In the genomic region with DNA sequence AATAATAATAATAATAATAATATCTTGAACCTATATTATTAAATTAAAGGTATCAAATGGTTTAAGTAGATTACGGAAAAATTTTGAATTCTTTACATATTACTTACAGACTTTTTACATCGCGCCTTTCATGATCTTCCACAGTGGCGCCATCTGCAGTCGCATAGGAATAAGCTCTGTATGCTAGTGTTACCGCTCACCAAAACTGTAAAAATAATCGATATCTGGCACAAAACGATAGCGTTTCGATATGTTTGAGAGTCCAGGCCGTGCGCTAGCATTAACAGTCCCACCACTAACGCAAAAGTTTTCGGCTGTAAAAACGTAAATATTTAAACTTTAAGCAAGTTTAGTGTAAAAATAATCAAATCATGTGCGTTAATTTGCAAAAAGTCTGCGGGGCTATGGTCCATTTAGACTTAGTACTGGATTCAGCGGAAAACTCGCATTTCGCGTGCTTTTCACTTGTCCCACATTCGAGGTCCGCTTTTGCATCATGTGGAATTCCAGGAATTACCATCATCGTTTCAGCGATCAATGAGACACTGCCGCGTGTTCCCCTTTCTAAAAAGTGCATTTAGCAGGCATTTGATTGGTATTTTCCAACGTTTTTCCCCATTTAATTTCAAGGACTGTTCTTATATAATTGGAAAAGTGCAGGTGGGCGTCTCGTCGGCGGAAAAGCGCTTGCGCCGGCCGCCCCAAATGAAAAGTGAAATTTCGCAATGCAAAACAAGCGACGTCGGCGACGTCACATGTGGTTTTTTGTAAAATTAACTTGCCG, we compare ENCODE assay signal across 1 fruit fly cellular context.
TF ChIP-seq lines count a peak whose summit lies in the region.

No protein-coding gene starts in this region.

TF ChIP-seq in whole organism, embryonic, 481 proteins besides CTCF, POLR2A, EP300 and RAD21 (continued from another document):
- TF ChIP-seq slou (GFP tag; optimal IDR thresholded peaks at IDR 0.05; lab: Kevin White, UChicago) = no peak
- TF ChIP-seq CG7987 (GFP tag; optimal IDR thresholded peaks at IDR 0.05; lab: Kevin White, UChicago) = peak; percentile 50
- TF ChIP-seq mirr (GFP tag; optimal IDR thresholded peaks at IDR 0.05; lab: Kevin White, UChicago) = peak; percentile 28
- TF ChIP-seq pita (GFP tag; optimal IDR thresholded peaks at IDR 0.05; lab: Kevin White, UChicago) = no peak
- TF ChIP-seq grau (tag; optimal IDR thresholded peaks at IDR 0.05; lab: Kevin White, UChicago) = peak; percentile 43
- TF ChIP-seq tap (tag; optimal IDR thresholded peaks at IDR 0.05; lab: Kevin White, UChicago) = no peak
- TF ChIP-seq zfh2 (GFP tag; optimal IDR thresholded peaks at IDR 0.05; lab: Kevin White, UChicago) = no peak
- TF ChIP-seq cg (GFP tag; optimal IDR thresholded peaks at IDR 0.05; lab: Kevin White, UChicago) = no peak
- TF ChIP-seq gro (GFP tag; optimal IDR thresholded peaks at IDR 0.05; lab: Kevin White, UChicago) = peak; percentile 51
- TF ChIP-seq CG6689 (GFP tag; IDR thresholded peaks at IDR 0.05; lab: Robert Waterston, UW) = no peak
- TF ChIP-seq Oaz (GFP tag; IDR thresholded peaks at IDR 0.05; lab: Robert Waterston, UW) = no peak
- TF ChIP-seq CG32532 (GFP tag; IDR thresholded peaks at IDR 0.05; lab: Robert Waterston, UW) = peak; percentile 42; the same call in 1 of the 2 replicates
- TF ChIP-seq CG4730 (GFP tag; IDR thresholded peaks at IDR 0.05; lab: Robert Waterston, UW) = no peak
- TF ChIP-seq Hsf (GFP tag; optimal IDR thresholded peaks at IDR 0.05; lab: Kevin White, UChicago) = peak; percentile 21
- TF ChIP-seq nom (GFP tag; optimal IDR thresholded peaks at IDR 0.05; lab: Kevin White, UChicago) = no peak
- TF ChIP-seq rib (GFP tag; IDR thresholded peaks at IDR 0.05; lab: Robert Waterston, UW) = no peak
- no peak for TF ChIP-seq CG6175 (GFP tag; IDR thresholded peaks at IDR 0.05; lab: Robert Waterston, UW)
- TF ChIP-seq Atf3 (GFP tag; optimal IDR thresholded peaks at IDR 0.05; lab: Kevin White, UChicago) = no peak
- TF ChIP-seq fd3F (GFP tag; optimal IDR thresholded peaks at IDR 0.05; lab: Kevin White, UChicago) = no peak
- TF ChIP-seq CG11085 (GFP tag; IDR thresholded peaks at IDR 0.05; lab: Robert Waterston, UW) = no peak
- TF ChIP-seq CG8281 (tag; optimal IDR thresholded peaks at IDR 0.05; lab: Kevin White, UChicago) = no peak
- no peak for TF ChIP-seq Abd-B (GFP tag; optimal IDR thresholded peaks at IDR 0.05; lab: Kevin White, UChicago)
- TF ChIP-seq CG10147 (GFP tag; optimal IDR thresholded peaks at IDR 0.05; lab: Kevin White, UChicago) = peak; percentile 46
- no peak for TF ChIP-seq CG1233 (GFP tag; optimal IDR thresholded peaks at IDR 0.05; lab: Kevin White, UChicago)
- no peak; the same call in 1 of the 2 replicates for TF ChIP-seq onecut (GFP tag; IDR thresholded peaks at IDR 0.05; lab: Robert Waterston, UW)
- 0 out of 2 replicates have a peak, but pooled peaks have one; percentile 45 for TF ChIP-seq chm (GFP tag; IDR thresholded peaks at IDR 0.05; lab: Robert Waterston, UW)
- no peak for TF ChIP-seq CG10565 (GFP tag; optimal IDR thresholded peaks at IDR 0.05; lab: Kevin White, UChicago)
- no peak for TF ChIP-seq CG33557 (GFP tag; optimal IDR thresholded peaks at IDR 0.05; lab: Kevin White, UChicago)
- TF ChIP-seq zfh1 (GFP tag; IDR thresholded peaks at IDR 0.05; lab: Robert Waterston, UW) = peak; percentile 49; the same call in 2 of the 3 replicates
- TF ChIP-seq CG3163 (GFP tag; optimal IDR thresholded peaks at IDR 0.05; lab: Kevin White, UChicago) = peak; percentile 39
- no peak for TF ChIP-seq pum (GFP tag; optimal IDR thresholded peaks at IDR 0.05; lab: Kevin White, UChicago)
- TF ChIP-seq tll (GFP tag; optimal IDR thresholded peaks at IDR 0.05; lab: Kevin White, UChicago) = no peak
- TF ChIP-seq NFAT (GFP tag; IDR thresholded peaks at IDR 0.05; lab: Robert Waterston, UW) = peak; percentile 40; the same call in 1 of the 2 replicates
- no peak for TF ChIP-seq Camta (GFP tag; optimal IDR thresholded peaks at IDR 0.05; lab: Kevin White, UChicago)
- TF ChIP-seq Atf6 (GFP tag; IDR thresholded peaks at IDR 0.05; lab: Robert Waterston, UW) = no peak
- TF ChIP-seq eve (GFP tag; optimal IDR thresholded peaks at IDR 0.05; lab: Kevin White, UChicago) = peak in 1 of 2 experiments; percentile 53
- no peak for TF ChIP-seq CG13123 (GFP tag; optimal IDR thresholded peaks at IDR 0.05; lab: Kevin White, UChicago)
- no peak for TF ChIP-seq CG32772 (GFP tag; IDR thresholded peaks at IDR 0.05; lab: Robert Waterston, UW)
- TF ChIP-seq CG5245 (GFP tag; optimal IDR thresholded peaks at IDR 0.05; lab: Kevin White, UChicago) = no peak
- TF ChIP-seq CG5953 (GFP tag; IDR thresholded peaks at IDR 0.05; lab: Robert Waterston, UW) = no peak
- TF ChIP-seq ci (GFP tag; IDR thresholded peaks at IDR 0.05; lab: Robert Waterston, UW) = peak; percentile 33; the same call in 1 of the 3 replicates
- no peak for TF ChIP-seq NK7.1 (GFP tag; optimal IDR thresholded peaks at IDR 0.05; lab: Kevin White, UChicago)
- TF ChIP-seq Chrac-16 (GFP tag; optimal IDR thresholded peaks at IDR 0.05; lab: Kevin White, UChicago) = peak; percentile 30
- TF ChIP-seq lilli (GFP tag; optimal IDR thresholded peaks at IDR 0.05; lab: Kevin White, UChicago) = peak; percentile 50
- no peak for TF ChIP-seq D19B (GFP tag; optimal IDR thresholded peaks at IDR 0.05; lab: Kevin White, UChicago)
- no peak for TF ChIP-seq CG3838 (GFP tag; optimal IDR thresholded peaks at IDR 0.05; lab: Kevin White, UChicago)
- peak; percentile 28 for TF ChIP-seq sug (tag; optimal IDR thresholded peaks at IDR 0.05; lab: Kevin White, UChicago)
- no peak for TF ChIP-seq eyg (GFP tag; optimal IDR thresholded peaks at IDR 0.05; lab: Kevin White, UChicago)
- TF ChIP-seq CG7839 (tag; optimal IDR thresholded peaks at IDR 0.05; lab: Kevin White, UChicago) = peak; percentile 18
- TF ChIP-seq ken (GFP tag; IDR thresholded peaks at IDR 0.05; lab: Robert Waterston, UW) = no peak
- TF ChIP-seq BtbVII (GFP tag; optimal IDR thresholded peaks at IDR 0.05; lab: Kevin White, UChicago) = no peak
- peak; percentile 57 for TF ChIP-seq trem (tag; optimal IDR thresholded peaks at IDR 0.05; lab: Kevin White, UChicago)
- no peak for TF ChIP-seq CG14965 (GFP tag; optimal IDR thresholded peaks at IDR 0.05; lab: Kevin White, UChicago; ENCODE audit: borderline replicate concordance)
- no peak for TF ChIP-seq CG7271 (tag; optimal IDR thresholded peaks at IDR 0.05; lab: Kevin White, UChicago)
- peak; percentile 22 for TF ChIP-seq tin (GFP tag; optimal IDR thresholded peaks at IDR 0.05; lab: Kevin White, UChicago)
- 0 out of 2 replicates have a peak, but pooled peaks have one; percentile 11 for TF ChIP-seq CG31441 (GFP tag; IDR thresholded peaks at IDR 0.05; lab: Robert Waterston, UW)
- TF ChIP-seq dm (GFP tag; optimal IDR thresholded peaks at IDR 0.05; lab: Kevin White, UChicago) = peak; percentile 26
- peak; percentile 85; the same call in 3 of the 4 replicates for TF ChIP-seq chinmo (GFP tag; IDR thresholded peaks at IDR 0.05; lab: Robert Waterston, UW; ENCODE audit: partially characterized antibody)
- TF ChIP-seq Aef1 (GFP tag; IDR thresholded peaks at IDR 0.05; lab: Robert Waterston, UW) = no peak
- TF ChIP-seq sisA (GFP tag; IDR thresholded peaks at IDR 0.05; lab: Robert Waterston, UW) = no peak
- no peak for TF ChIP-seq HHEX (GFP tag; optimal IDR thresholded peaks at IDR 0.05; lab: Kevin White, UChicago)
- TF ChIP-seq CG2199 (GFP tag; IDR thresholded peaks at IDR 0.05; lab: Robert Waterston, UW) = 0 out of 3 replicates have a peak, but pooled peaks have one; percentile 52
- TF ChIP-seq CG3407 (GFP tag; optimal IDR thresholded peaks at IDR 0.05; lab: Kevin White, UChicago) = no peak
- peak; percentile 5 for TF ChIP-seq CG12942 (GFP tag; optimal IDR thresholded peaks at IDR 0.05; lab: Kevin White, UChicago)
- TF ChIP-seq HLH3B (GFP tag; IDR thresholded peaks at IDR 0.05; lab: Robert Waterston, UW) = no peak
- TF ChIP-seq CG34224 (GFP tag; IDR thresholded peaks at IDR 0.05; lab: Robert Waterston, UW; ENCODE audit: partially characterized antibody) = peak; percentile 91
- TF ChIP-seq fd96Cb (tag; optimal IDR thresholded peaks at IDR 0.05; lab: Kevin White, UChicago) = no peak
- TF ChIP-seq CG11696 (GFP tag; IDR thresholded peaks at IDR 0.05; lab: Robert Waterston, UW) = no peak
- peak; percentile 31 for TF ChIP-seq CG15269 (tag; optimal IDR thresholded peaks at IDR 0.05; lab: Kevin White, UChicago)
- TF ChIP-seq CG16813 (GFP tag; IDR thresholded peaks at IDR 0.05; lab: Robert Waterston, UW; ENCODE audit: partially characterized antibody) = peak; percentile 88
- no peak for TF ChIP-seq Sox102F (GFP tag; optimal IDR thresholded peaks at IDR 0.05; lab: Kevin White, UChicago)
- no peak for TF ChIP-seq CG10979 (tag; optimal IDR thresholded peaks at IDR 0.05; lab: Kevin White, UChicago)
- no peak for TF ChIP-seq CG9817 (tag; optimal IDR thresholded peaks at IDR 0.05; lab: Kevin White, UChicago)
- no peak for TF ChIP-seq croc (GFP tag; conservative IDR thresholded peaks at IDR 0.05; lab: Robert Waterston, UW)
- no peak for TF ChIP-seq CkIIα-i1 (GFP tag; IDR thresholded peaks at IDR 0.05; lab: Robert Waterston, UW)
- TF ChIP-seq abd-A (tag; optimal IDR thresholded peaks at IDR 0.05; lab: Kevin White, UChicago) = no peak
- TF ChIP-seq tgo (GFP tag; IDR thresholded peaks at IDR 0.05; lab: Robert Waterston, UW) = no peak
- TF ChIP-seq wdn (GFP tag; IDR thresholded peaks at IDR 0.05; lab: Robert Waterston, UW) = no peak
- TF ChIP-seq Adf1 (GFP tag; IDR thresholded peaks at IDR 0.05; lab: Robert Waterston, UW) = peak; percentile 11; the same call in 1 of the 2 replicates
- TF ChIP-seq Ets97D (GFP tag; optimal IDR thresholded peaks at IDR 0.05; lab: Kevin White, UChicago) = peak; percentile 80
- no peak for TF ChIP-seq Antp (GFP tag; optimal IDR thresholded peaks at IDR 0.05; lab: Kevin White, UChicago)
- no peak for TF ChIP-seq Atf-2 (GFP tag; optimal IDR thresholded peaks at IDR 0.05; lab: Kevin White, UChicago)
- TF ChIP-seq CG4854 (GFP tag; optimal IDR thresholded peaks at IDR 0.05; lab: Kevin White, UChicago) = no peak
- peak; percentile 91 for TF ChIP-seq zen2 (GFP tag; IDR thresholded peaks at IDR 0.05; lab: Robert Waterston, UW; ENCODE audit: partially characterized antibody)
- no peak for TF ChIP-seq CG9215 (GFP tag; IDR thresholded peaks at IDR 0.05; lab: Robert Waterston, UW)
- TF ChIP-seq CG1647 (GFP tag; optimal IDR thresholded peaks at IDR 0.05; lab: Kevin White, UChicago) = no peak
- TF ChIP-seq dimm (GFP tag; IDR thresholded peaks at IDR 0.05; lab: Robert Waterston, UW) = no peak
- TF ChIP-seq Sin3A (optimal IDR thresholded peaks at IDR 0.05; lab: Kevin White, UChicago) = peak; percentile 23
- TF ChIP-seq CG33213 (GFP tag; optimal IDR thresholded peaks at IDR 0.05; lab: Kevin White, UChicago) = peak; percentile 86
